Worm (Caenorhabditis elegans) whole organism, L2 larva: ENCODE measurements around the gene F38E9.4.
A peak's percentile ranks its signal among the peaks of the same experiment; 100 is the strongest.
"Not testable (repeated sequence)": the region's sequence is repeated elsewhere in the genome, so short reads cannot be mapped to it uniquely, and the experiment has no call there.

Experiments used
- C34F6.9 ChIP-seq: fragments of 150-350 bp; optimal IDR thresholded peaks from 2 replicates; lab custom pipeline; 2014; ENCODE audit warnings: missing biosample characterization, missing genetic modification characterization
- F13H6.1 ChIP-seq: sonication (generic microtip); optimal IDR thresholded peaks from 2 replicates; lab custom pipeline; 2016; ENCODE audit warnings: missing genetic modification characterization, missing compliant biosample characterization
- ZK546.5 ChIP-seq: sonication (generic microtip); optimal IDR thresholded peaks from 2 replicates; lab custom pipeline; 2017; ENCODE audit warnings: missing biosample characterization, missing genetic modification characterization
- blmp-1 ChIP-seq: sonication (generic microtip); optimal IDR thresholded peaks from 2 replicates; lab custom pipeline; 2017; ENCODE audit warnings: missing genetic modification characterization, mild to moderate bottlenecking, missing compliant biosample characterization, antibody characterized with exemption, moderate library complexity; ENCODE audit not compliant: insufficient read depth
- ceh-82 ChIP-seq: fragments of 150-350 bp; optimal IDR thresholded peaks from 2 replicates; lab custom pipeline; 2014; ENCODE audit warnings: missing biosample characterization, missing genetic modification characterization
- crh-2 ChIP-seq: sonication (generic microtip); optimal IDR thresholded peaks from 2 replicates; lab custom pipeline; 2017; ENCODE audit warnings: missing biosample characterization, missing genetic modification characterization
- egl-27 ChIP-seq: sonication (generic microtip); optimal IDR thresholded peaks from 3 replicates; lab custom pipeline; 2017; ENCODE audit warnings: missing biosample characterization, missing genetic modification reagents, missing genetic modification characterization
- elt-1 ChIP-seq: fragments of 150-350 bp; optimal IDR thresholded peaks from 2 replicates; lab custom pipeline; 2014; ENCODE audit warnings: missing biosample characterization, missing genetic modification characterization
- elt-3 ChIP-seq: sonication (generic microtip); optimal IDR thresholded peaks from 2 replicates; lab custom pipeline; 2017; ENCODE audit warnings: missing biosample characterization, missing genetic modification characterization
- fos-1 ChIP-seq: fragments of 150-350 bp; optimal IDR thresholded peaks from 2 replicates; lab custom pipeline; 2014; ENCODE audit warnings: missing biosample characterization, missing genetic modification characterization
- gmeb-1 ChIP-seq: fragments of 150-350 bp; optimal IDR thresholded peaks from 2 replicates; lab custom pipeline; 2014; ENCODE audit warnings: missing biosample characterization, missing genetic modification characterization
- lin-13 ChIP-seq: fragments of 150-350 bp; optimal IDR thresholded peaks from 2 replicates; lab custom pipeline; 2014; ENCODE audit warnings: missing biosample characterization, missing genetic modification reagents, missing genetic modification characterization
- lin-39 ChIP-seq: fragments of 150-350 bp; optimal IDR thresholded peaks from 2 replicates; lab custom pipeline; 2014; ENCODE audit warnings: missing biosample characterization, missing genetic modification reagents, missing genetic modification characterization
- mab-5 ChIP-seq: fragments of 150-350 bp; optimal IDR thresholded peaks from 2 replicates; lab custom pipeline; 2014; ENCODE audit warnings: missing biosample characterization, missing genetic modification characterization
- mbf-1 ChIP-seq: sonication (generic microtip); optimal IDR thresholded peaks from 2 replicates; lab custom pipeline; 2017; ENCODE audit warnings: missing biosample characterization, missing genetic modification characterization
- mdl-1 ChIP-seq, 2 experiments: fragments of 150-350 bp in 1 of 2; sonication (generic microtip) in 1 of 2; optimal IDR thresholded peaks; 2 replicates each; lab custom pipeline; 2017; ENCODE audit warnings: missing biosample characterization in 2 of 2, missing genetic modification characterization in 2 of 2
- nhr-10 ChIP-seq: sonication (generic microtip); optimal IDR thresholded peaks from 2 replicates; lab custom pipeline; 2017; ENCODE audit warnings: missing biosample characterization, missing genetic modification characterization
- nhr-11 ChIP-seq: fragments of 150-350 bp; optimal IDR thresholded peaks from 2 replicates; lab custom pipeline; 2014; ENCODE audit warnings: missing biosample characterization, missing genetic modification characterization
- nhr-12 ChIP-seq: fragments of 150-350 bp; optimal IDR thresholded peaks from 2 replicates; lab custom pipeline; 2014; ENCODE audit warnings: missing biosample characterization, missing genetic modification characterization
- nhr-129 ChIP-seq: fragments of 150-350 bp; optimal IDR thresholded peaks from 2 replicates; lab custom pipeline; 2014; ENCODE audit warnings: missing biosample characterization, missing genetic modification characterization
- nhr-21 ChIP-seq: fragments of 150-350 bp; optimal IDR thresholded peaks from 2 replicates; lab custom pipeline; 2014; ENCODE audit warnings: missing biosample characterization, missing genetic modification characterization
- nhr-237 ChIP-seq: fragments of 150-350 bp; optimal IDR thresholded peaks from 2 replicates; lab custom pipeline; 2014; ENCODE audit warnings: missing biosample characterization, missing genetic modification characterization
- nhr-6 ChIP-seq: fragments of 150-350 bp; optimal IDR thresholded peaks from 2 replicates; lab custom pipeline; 2014; ENCODE audit warnings: missing biosample characterization, missing genetic modification characterization
- nhr-77 ChIP-seq: fragments of 150-350 bp; optimal IDR thresholded peaks from 2 replicates; lab custom pipeline; 2014; ENCODE audit warnings: missing biosample characterization, missing genetic modification characterization
- peb-1 ChIP-seq: fragments of 150-350 bp; optimal IDR thresholded peaks from 2 replicates; lab custom pipeline; 2014; ENCODE audit warnings: missing biosample characterization, missing genetic modification characterization
- skn-1 ChIP-seq: sonication (generic microtip); optimal IDR thresholded peaks from 2 replicates; lab custom pipeline; 2017; ENCODE audit warnings: missing biosample characterization, missing genetic modification characterization
- sma-3 ChIP-seq: sonication (generic microtip); optimal IDR thresholded peaks from 2 replicates; lab custom pipeline; 2016; ENCODE audit warnings: missing genetic modification reagents, missing genetic modification characterization, missing compliant biosample characterization
- sma-9 ChIP-seq, 2 experiments: fragments of 150-350 bp in 1 of 2; sonication (generic microtip) in 1 of 2; optimal IDR thresholded peaks; 2 replicates each; lab custom pipeline; 2014 to 2016; ENCODE audit warnings: missing genetic modification characterization in 2 of 2, mild to moderate bottlenecking in 1 of 2, missing biosample characterization in 1 of 2, missing compliant biosample characterization in 1 of 2, missing genetic modification reagents in 1 of 2, moderate library complexity in 1 of 2
- snpc-4 ChIP-seq: fragments of 150-350 bp; optimal IDR thresholded peaks from 2 replicates; lab custom pipeline; 2014; ENCODE audit warnings: missing biosample characterization, missing genetic modification characterization
- unc-39 ChIP-seq: fragments of 150-350 bp; optimal IDR thresholded peaks from 2 replicates; lab custom pipeline; 2014; ENCODE audit warnings: missing biosample characterization, missing genetic modification characterization
- unc-55 ChIP-seq: fragments of 150-350 bp; sonication (generic microtip); optimal IDR thresholded peaks from 3 replicates; lab custom pipeline; 2014; ENCODE audit warnings: missing biosample characterization, missing genetic modification reagents, missing genetic modification characterization
- unc-62 ChIP-seq: fragments of 150-350 bp; optimal IDR thresholded peaks from 2 replicates; lab custom pipeline; 2014; ENCODE audit warnings: missing biosample characterization, missing genetic modification reagents, missing genetic modification characterization
- zag-1 ChIP-seq: fragments of 150-350 bp; optimal IDR thresholded peaks from 2 replicates; lab custom pipeline; 2014; ENCODE audit warnings: missing biosample characterization, missing genetic modification characterization
- ztf-1 ChIP-seq: fragments of 200-800 bp; sonication (Bioruptor generic); conservative IDR thresholded peaks from 2 replicates; pipeline ENCODE4 v1.3.6; 2022; ENCODE audit warnings: missing genetic modification characterization, missing compliant biosample characterization
- ztf-4 ChIP-seq: fragments of 150-350 bp; optimal IDR thresholded peaks from 2 replicates; lab custom pipeline; 2014; ENCODE audit warnings: missing biosample characterization, missing genetic modification characterization

F38E9.4 gene

ce11 chrX:16451642-16452041 lies at the start of gene F38E9.4:
Gene F38E9.4, plus strand, starts transcription at chrX:16451942.
- TF ChIP-seq nhr-10 (tag; lab: Kevin White, UChicago); nhr-11 (tag; lab: Kevin White, UChicago); lin-13 (GFP tag; lab: Kevin White, UChicago): not testable (repeated sequence)
- TF ChIP-seq, all 48 proteins: peak for 0; not testable (repeated sequence) for 48

- no peak for TF ChIP-seq skn-1
- TF ChIP-seq peb-1 (tag; lab: Kevin White, UChicago) = no peak
- TF ChIP-seq elt-1 (tag; lab: Kevin White, UChicago) = no peak
- TF ChIP-seq egl-27 (tag; lab: Kevin White, UChicago) = no peak
- TF ChIP-seq nhr-237 (tag; lab: Kevin White, UChicago) = no peak
- TF ChIP-seq unc-39 = no peak
- no peak for TF ChIP-seq unc-62 (GFP tag; lab: Kevin White, UChicago)
- TF ChIP-seq gmeb-1 (tag; lab: Kevin White, UChicago) = no peak
- TF ChIP-seq ZK546.5 = no peak
- TF ChIP-seq nhr-77 (tag; lab: Kevin White, UChicago) = no peak
- no peak for TF ChIP-seq sma-9 (GFP tag; optimal IDR thresholded peaks at IDR 0.05; lab: Kevin White, UChicago)
- no peak for TF ChIP-seq sma-9 (tag; optimal IDR thresholded peaks at IDR 0.05; lab: Kevin White, UChicago)
These were observed 49.4 kb upstream of the F38E9.4 start for ce11 chrX:16402303-16402702.

ce11 chrX:16402787-16403186 lies 49.0 kb upstream of the F38E9.4 start:
- TF ChIP-seq ceh-82 (tag; lab: Kevin White, UChicago) (no peak), F13H6.1 (tag; lab: Kevin White, UChicago) (peak; percentile 25), fos-1 (tag; lab: Kevin White, UChicago) (no peak), unc-39 (no peak)

- TF ChIP-seq peb-1 (tag; lab: Kevin White, UChicago) (no peak), unc-55 (peak; percentile 29)
- TF ChIP-seq, all 48 proteins: peak for 1
These were observed 48.3 kb upstream of the F38E9.4 start for ce11 chrX:16403424-16403823.

- TF ChIP-seq fos-1 (tag; lab: Kevin White, UChicago) (peak; percentile 41), ZK546.5 (no peak), mdl-1 (tag; optimal IDR thresholded peaks at IDR 0.05; lab: Kevin White, UChicago) (no peak), ceh-82 (tag; lab: Kevin White, UChicago) (no peak), ztf-4 (tag; lab: Kevin White, UChicago) (no peak), mbf-1 (no peak), nhr-129 (tag; lab: Kevin White, UChicago) (peak; percentile 63), elt-3 (tag; lab: Kevin White, UChicago) (no peak), mab-5 (no peak), C34F6.9 (tag; lab: Kevin White, UChicago) (no peak), blmp-1 (no peak), snpc-4 (tag; lab: Kevin White, UChicago) (no peak), gmeb-1 (tag; lab: Kevin White, UChicago) (peak; percentile 31), ztf-1 (no peak), peb-1 (tag; lab: Kevin White, UChicago) (no peak), nhr-12 (tag; lab: Kevin White, UChicago) (no peak), skn-1 (no peak), lin-39 (no peak), nhr-21 (tag; lab: Kevin White, UChicago) (no peak), nhr-11 (tag; lab: Kevin White, UChicago) (no peak), crh-2 (tag; lab: Kevin White, UChicago) (peak; percentile 38), nhr-6 (tag; lab: Kevin White, UChicago) (no peak), zag-1 (no peak), sma-3 (peak; percentile 35)
- TF ChIP-seq, all 48 proteins: peak for 5
These were observed 46.9 kb upstream of the F38E9.4 start for ce11 chrX:16404815-16405214.
